Worm (Caenorhabditis elegans): Measurements from ENCODE around the gene nhr-228.

- no peak for TF ChIP-seq scrt-1 (GFP tag; IDR thresholded peaks at IDR 0.05)
- TF ChIP-seq ama-1 (optimal IDR thresholded peaks at IDR 0.05), result no peak
- no peak for TF ChIP-seq tra-4 (tag; optimal IDR thresholded peaks at IDR 0.05)
Measured at ce11 chrV:2281499-2281898, at the start of gene nhr-228.
